Fruit fly (Drosophila melanogaster) whole organism, embryonic: ENCODE results near the gene CG15922.

Experiments used
- Aef1 ChIP-seq: fragments of 200-800 bp; sonication (Bioruptor generic); IDR thresholded peaks from 3 replicates; pipeline ENCODE4 v1.3.6; 2022; ENCODE audit warnings: missing biosample characterization, missing genetic modification characterization
- Blimp-1 ChIP-seq: fragments of 200-800 bp; sonication (Bioruptor generic); optimal IDR thresholded peaks from 3 replicates; lab custom pipeline; 2018; ENCODE audit warnings: missing biosample characterization, missing genetic modification characterization, mild to moderate bottlenecking, moderate library complexity, missing genetic modification reagents
- CG10209 ChIP-seq: fragments of 200-800 bp; sonication (Bioruptor generic); optimal IDR thresholded peaks from 3 replicates; lab custom pipeline; 2017; ENCODE audit warnings: missing biosample characterization, mild to moderate bottlenecking, missing genetic modification characterization, missing genetic modification reagents
- CG1024 ChIP-seq: fragments of 200-800 bp; sonication (Bioruptor generic); IDR thresholded peaks from 2 replicates; pipeline ENCODE4 v1.3.6; 2022; ENCODE audit warnings: missing biosample characterization, missing genetic modification characterization
- CG11247 ChIP-seq: fragments of 200-800 bp; sonication (Bioruptor generic); IDR thresholded peaks from 2 replicates; pipeline ENCODE4 v1.3.6; 2022; ENCODE audit warnings: missing biosample characterization, missing genetic modification characterization
- CG16815 ChIP-seq: fragments of 200-800 bp; sonication (Bioruptor generic); optimal IDR thresholded peaks from 3 replicates; lab custom pipeline; 2017; ENCODE audit warnings: missing biosample characterization, mild to moderate bottlenecking, missing genetic modification characterization
- CG17361 ChIP-seq: fragments of 200-800 bp; sonication (Bioruptor generic); IDR thresholded peaks from 3 replicates; pipeline ENCODE4 v1.3.6; 2022; ENCODE audit warnings: missing biosample characterization, missing genetic modification characterization
- CG31388 ChIP-seq: fragments of 200-800 bp; sonication (Bioruptor generic); optimal IDR thresholded peaks from 2 replicates; lab custom pipeline; 2016; ENCODE audit warnings: missing biosample characterization, missing genetic modification characterization
- CG3407 ChIP-seq: fragments of 200-800 bp; sonication (Bioruptor generic); optimal IDR thresholded peaks from 2 replicates; lab custom pipeline; 2018; ENCODE audit warnings: missing biosample characterization, mild to moderate bottlenecking, missing genetic modification characterization
- CG34376 ChIP-seq: fragments of 200-800 bp; sonication (Bioruptor generic); optimal IDR thresholded peaks from 2 replicates; lab custom pipeline; 2018; ENCODE audit warnings: missing biosample characterization, mild to moderate bottlenecking, missing genetic modification characterization
- CG3995 ChIP-seq: fragments of 200-800 bp; sonication (Bioruptor generic); optimal IDR thresholded peaks from 3 replicates; lab custom pipeline; 2016; ENCODE audit warnings: missing biosample characterization, missing genetic modification characterization
- CG4730 ChIP-seq: fragments of 200-800 bp; sonication (Bioruptor generic); IDR thresholded peaks from 2 replicates; pipeline ENCODE4 v1.3.6; 2022; ENCODE audit warnings: missing biosample characterization, missing genetic modification characterization
- CG4854 ChIP-seq: fragments of 200-800 bp; sonication (Bioruptor generic); optimal IDR thresholded peaks from 2 replicates; lab custom pipeline; 2016; ENCODE audit warnings: missing biosample characterization, missing genetic modification characterization, inconsistent platforms
- CG5180 ChIP-seq: fragments of 200-800 bp; sonication (Bioruptor generic); optimal IDR thresholded peaks from 3 replicates; lab custom pipeline; 2017; ENCODE audit warnings: missing biosample characterization, missing genetic modification characterization, mild to moderate bottlenecking, moderate library complexity, missing genetic modification reagents
- CG6175 ChIP-seq: fragments of 200-800 bp; sonication (Bioruptor generic); IDR thresholded peaks from 3 replicates; pipeline ENCODE4 v1.3.6; 2022; ENCODE audit warnings: missing biosample characterization, missing genetic modification characterization
- CG9215 ChIP-seq: fragments of 200-800 bp; sonication (Bioruptor generic); IDR thresholded peaks from 2 replicates; pipeline ENCODE4 v1.3.6; 2022; ENCODE audit warnings: missing biosample characterization, missing genetic modification characterization
- Dip2 ChIP-seq: fragments of 200-800 bp; sonication (Bioruptor generic); IDR thresholded peaks from 2 replicates; pipeline ENCODE4 v1.3.6; 2022; ENCODE audit warnings: missing biosample characterization, missing genetic modification characterization
- Doc2 ChIP-seq: fragments of 200-800 bp; sonication (Bioruptor generic); IDR thresholded peaks from 2 replicates; pipeline ENCODE4 v1.3.6; 2022; ENCODE audit warnings: missing biosample characterization, missing genetic modification characterization
- Dref ChIP-seq: fragments of 200-800 bp; sonication (Bioruptor generic); IDR thresholded peaks from 2 replicates; pipeline ENCODE4 v1.3.6; 2022; ENCODE audit warnings: missing biosample characterization, missing genetic modification characterization
- Elba2 ChIP-seq: fragments of 200-800 bp; sonication (Bioruptor generic); optimal IDR thresholded peaks from 3 replicates; lab custom pipeline; 2016; ENCODE audit warnings: missing biosample characterization, missing genetic modification characterization
- Fer1 ChIP-seq: fragments of 200-800 bp; sonication (Bioruptor generic); optimal IDR thresholded peaks from 2 replicates; lab custom pipeline; 2017; ENCODE audit warnings: missing biosample characterization, mild to moderate bottlenecking, missing genetic modification characterization
- HLHmδ ChIP-seq: fragments of 200-800 bp; sonication (Bioruptor generic); optimal IDR thresholded peaks from 2 replicates; lab custom pipeline; 2018; ENCODE audit warnings: missing biosample characterization, mild to moderate bottlenecking, missing genetic modification characterization, moderate library complexity
- Hr78 ChIP-seq, 2 experiments: fragments of 200-800 bp in 1 of 2; fragments of >200 bp in 1 of 2; sonication (Bioruptor generic) in 1 of 2; optimal IDR thresholded peaks; 2 replicates each; lab custom pipeline; 2017 to 2019; ENCODE audit warnings: missing biosample characterization in 2 of 2, missing genetic modification characterization in 2 of 2, mild to moderate bottlenecking in 1 of 2, moderate library complexity in 1 of 2
- Lpt ChIP-seq: fragments of >200 bp; optimal IDR thresholded peaks from 2 replicates; lab custom pipeline; 2018; ENCODE audit warnings: missing biosample characterization, missing genetic modification characterization
- MBD-R2 ChIP-seq: fragments of 200-800 bp; sonication (Bioruptor generic); IDR thresholded peaks from 2 replicates; pipeline ENCODE4 v1.3.6; 2022; ENCODE audit warnings: missing biosample characterization, missing genetic modification characterization
- NC2β ChIP-seq: fragments of 200-800 bp; sonication (Bioruptor generic); optimal IDR thresholded peaks from 2 replicates; lab custom pipeline; 2016; ENCODE audit warnings: missing biosample characterization, missing genetic modification characterization
- Neu2 ChIP-seq: fragments of 200-800 bp; sonication (Bioruptor generic); optimal IDR thresholded peaks from 3 replicates; lab custom pipeline; 2016; ENCODE audit warnings: missing biosample characterization, missing genetic modification characterization, borderline replicate concordance
- Nf-YC ChIP-seq: fragments of 200-800 bp; optimal IDR thresholded peaks from 3 replicates; lab custom pipeline; 2019; ENCODE audit warnings: missing biosample characterization, mild to moderate bottlenecking, missing genetic modification characterization, moderate library complexity
- Rx ChIP-seq: fragments of 200-800 bp; sonication (Bioruptor generic); IDR thresholded peaks from 2 replicates; pipeline ENCODE4 v1.3.6; 2022; ENCODE audit warnings: missing biosample characterization, missing genetic modification characterization
- Sin3A ChIP-seq: fragments of >200 bp; optimal IDR thresholded peaks from 2 replicates; lab custom pipeline; 2018
- Sry-δ ChIP-seq: fragments of 200-800 bp; sonication (Bioruptor generic); optimal IDR thresholded peaks from 2 replicates; lab custom pipeline; 2016; ENCODE audit warnings: missing biosample characterization, missing genetic modification characterization
- YL-1 ChIP-seq: fragments of 200-800 bp; sonication (Bioruptor generic); optimal IDR thresholded peaks from 3 replicates; lab custom pipeline; 2017; ENCODE audit warnings: missing biosample characterization, mild to moderate bottlenecking, missing genetic modification characterization
- bsh ChIP-seq, 2 experiments: fragments of 200-800 bp; sonication (Bioruptor generic); optimal IDR thresholded peaks; 2 replicates each; lab custom pipeline; 2017 to 2018; ENCODE audit warnings: mild to moderate bottlenecking in 2 of 2, missing biosample characterization in 2 of 2, missing genetic modification characterization in 2 of 2, moderate library complexity in 1 of 2
- cas ChIP-seq: fragments of 200-800 bp; sonication (Bioruptor generic); IDR thresholded peaks from 2 replicates; pipeline ENCODE4 v1.3.6; 2022; ENCODE audit warnings: missing biosample characterization, missing genetic modification characterization
- ci ChIP-seq: fragments of 200-800 bp; sonication (Bioruptor generic); IDR thresholded peaks from 3 replicates; pipeline ENCODE4 v1.3.6; 2022; ENCODE audit warnings: missing biosample characterization, missing genetic modification characterization
- cwo ChIP-seq: fragments of 200-800 bp; sonication (Bioruptor generic); optimal IDR thresholded peaks from 3 replicates; lab custom pipeline; 2017; ENCODE audit warnings: missing biosample characterization, missing genetic modification characterization, mild to moderate bottlenecking, moderate library complexity, missing genetic modification reagents
- dm ChIP-seq: fragments of 200-800 bp; sonication (Bioruptor generic); optimal IDR thresholded peaks from 3 replicates; lab custom pipeline; 2016; ENCODE audit warnings: missing biosample characterization, missing genetic modification characterization
- dmrt99B ChIP-seq: fragments of 200-800 bp; sonication (Bioruptor generic); optimal IDR thresholded peaks from 2 replicates; lab custom pipeline; 2018; ENCODE audit warnings: missing biosample characterization, mild to moderate bottlenecking, missing genetic modification characterization, moderate library complexity
- gsb-n ChIP-seq: fragments of 200-800 bp; sonication (Bioruptor generic); optimal IDR thresholded peaks from 3 replicates; lab custom pipeline; 2018; ENCODE audit warnings: missing biosample characterization, mild to moderate bottlenecking, missing genetic modification characterization
- otp ChIP-seq: fragments of 200-800 bp; sonication (Bioruptor generic); IDR thresholded peaks from 3 replicates; pipeline ENCODE4, ENCODE4 v1.3.6; 2022; ENCODE audit warnings: missing biosample characterization, missing genetic modification characterization
- salm ChIP-seq: fragments of 200-800 bp; sonication (Bioruptor generic); optimal IDR thresholded peaks from 2 replicates; lab custom pipeline; 2018; ENCODE audit warnings: missing biosample characterization, mild to moderate bottlenecking, missing genetic modification characterization
- scrt ChIP-seq: fragments of 200-800 bp; sonication (Bioruptor generic); optimal IDR thresholded peaks from 2 replicates; lab custom pipeline; 2018; ENCODE audit warnings: missing biosample characterization, mild to moderate bottlenecking, missing genetic modification characterization, moderate library complexity
- sima ChIP-seq: fragments of 200-800 bp; sonication (Bioruptor generic); optimal IDR thresholded peaks from 2 replicates; lab custom pipeline; 2016; ENCODE audit warnings: missing biosample characterization, missing genetic modification characterization
- slp2 ChIP-seq: fragments of 200-800 bp; sonication (Bioruptor generic); optimal IDR thresholded peaks from 2 replicates; lab custom pipeline; 2016; ENCODE audit warnings: missing biosample characterization, missing genetic modification characterization
- sna ChIP-seq: fragments of 200-800 bp; sonication (Bioruptor generic); IDR thresholded peaks from 2 replicates; pipeline ENCODE4 v1.3.6; 2022; ENCODE audit warnings: missing biosample characterization, missing genetic modification characterization; ENCODE audit not compliant: partially characterized antibody
- tgo ChIP-seq: fragments of 200-800 bp; sonication (Bioruptor generic); IDR thresholded peaks from 3 replicates; pipeline ENCODE4 v1.3.6; 2022; ENCODE audit warnings: missing biosample characterization, missing genetic modification characterization
- tup ChIP-seq: fragments of 200-800 bp; sonication (Bioruptor generic); optimal IDR thresholded peaks from 2 replicates; lab custom pipeline; 2016; ENCODE audit warnings: missing biosample characterization, mild to moderate bottlenecking, missing genetic modification characterization, moderate library complexity
- zfh2 ChIP-seq: fragments of 200-800 bp; sonication (Bioruptor generic); optimal IDR thresholded peaks from 2 replicates; lab custom pipeline; 2016; ENCODE audit warnings: missing biosample characterization, missing genetic modification characterization

CG15922 gene

DNA sequence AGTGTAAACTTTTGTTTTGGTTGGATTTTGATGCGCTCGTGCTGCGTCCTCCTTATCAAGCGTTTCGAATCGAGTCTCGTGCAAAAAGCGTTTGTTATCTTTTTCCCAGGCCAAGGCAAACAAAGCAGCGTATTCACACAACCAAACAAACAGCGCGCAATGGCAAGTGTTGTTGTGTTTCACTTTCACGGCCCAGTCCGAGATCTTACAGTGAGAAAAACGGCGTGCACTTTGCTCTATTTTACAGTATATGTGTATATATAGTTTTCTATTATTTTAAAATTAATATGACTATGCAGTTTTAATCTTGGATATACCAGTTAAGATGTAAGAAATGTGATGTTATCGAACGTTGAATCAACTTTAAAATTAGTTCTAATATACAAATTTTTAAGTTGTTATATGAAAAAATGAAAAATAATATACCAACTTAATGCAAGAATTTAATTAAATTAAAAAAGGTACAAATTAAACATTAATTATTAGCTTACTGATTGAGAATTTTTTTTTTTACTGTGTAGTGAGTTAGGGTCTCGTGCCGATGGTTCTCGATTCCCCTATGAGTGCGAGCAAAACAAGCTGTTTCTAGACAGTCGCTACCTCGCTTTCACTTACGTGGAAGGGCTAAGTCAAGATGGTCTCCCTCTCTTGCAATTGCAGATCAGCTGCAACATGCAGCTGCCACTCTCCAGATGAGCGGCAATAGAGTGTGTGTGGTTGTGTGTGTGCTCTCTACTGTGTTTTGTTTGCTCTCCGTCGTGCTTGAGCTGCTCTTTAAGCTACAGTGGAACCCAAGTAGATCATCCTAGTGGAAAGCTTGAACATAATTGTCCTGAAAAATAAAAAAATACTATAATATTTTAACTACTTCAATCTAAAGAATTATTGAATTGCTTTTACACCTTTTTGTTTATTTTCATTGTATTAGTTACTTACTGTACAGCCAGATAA lies 34.4 kb upstream of the CG15922 start (continued):
- TF ChIP-seq CG9215 (GFP tag; lab: Robert Waterston, UW) (peak; percentile 66), Blimp-1 (GFP tag; lab: Kevin White, UChicago) (peak; percentile 97), Neu2 (GFP tag; lab: Kevin White, UChicago) (no peak), CG4854 (GFP tag; lab: Kevin White, UChicago) (no peak), sima (no peak), ci (GFP tag; lab: Robert Waterston, UW) (peak; percentile 83), NC2β (GFP tag; lab: Kevin White, UChicago) (no peak), CG16815 (GFP tag; lab: Kevin White, UChicago) (peak; percentile 89), CG10209 (GFP tag; lab: Kevin White, UChicago) (peak; percentile 87), YL-1 (GFP tag; lab: Kevin White, UChicago) (peak; percentile 20), bsh (GFP tag; optimal IDR thresholded peaks at IDR 0.05; lab: Kevin White, UChicago) (peak; percentile 79 to 95), sna (GFP tag; lab: Robert Waterston, UW) (no peak), Dref (GFP tag; lab: Robert Waterston, UW) (no peak), CG17361 (GFP tag; lab: Robert Waterston, UW) (peak; percentile 98), Aef1 (GFP tag; lab: Robert Waterston, UW) (peak; percentile 74), MBD-R2 (no peak; the same call in 1 of the 2 replicates), CG3995 (peak; percentile 22), Nf-YC (peak; percentile 73), CG1024 (GFP tag; lab: Robert Waterston, UW) (peak; percentile 49; the same call in 1 of the 2 replicates), salm (tag; lab: Kevin White, UChicago) (peak; percentile 91), Dip2 (GFP tag; lab: Robert Waterston, UW) (no peak), Elba2 (peak; percentile 23), zfh2 (GFP tag; lab: Kevin White, UChicago) (no peak), CG34376 (GFP tag; lab: Kevin White, UChicago) (peak; percentile 36), CG3407 (GFP tag; lab: Kevin White, UChicago) (peak; percentile 88), Fer1 (GFP tag; lab: Kevin White, UChicago) (peak; percentile 85), dmrt99B (tag; lab: Kevin White, UChicago) (peak; percentile 97), tup (GFP tag; lab: Kevin White, UChicago) (no peak), Doc2 (0 out of 2 replicates have a peak, but pooled peaks have one; percentile 14), Rx (GFP tag; lab: Robert Waterston, UW) (0 out of 2 replicates have a peak, but pooled peaks have one; percentile 32), CG6175 (GFP tag; lab: Robert Waterston, UW) (peak; percentile 7; the same call in 1 of the 3 replicates), HLHmδ (peak; percentile 78), cas (GFP tag; lab: Robert Waterston, UW) (peak; percentile 11; the same call in 1 of the 2 replicates), CG5180 (GFP tag; lab: Kevin White, UChicago) (peak; percentile 77), otp (GFP tag; lab: Robert Waterston, UW) (peak; percentile 74), Hr78 (GFP tag; optimal IDR thresholded peaks at IDR 0.05; lab: Kevin White, UChicago) (peak in 1 of 2 experiments; percentile 82), Sin3A (lab: Kevin White, UChicago) (no peak), scrt (GFP tag; lab: Kevin White, UChicago) (peak; percentile 75), Lpt (no peak), cwo (GFP tag; lab: Kevin White, UChicago) (peak; percentile 99), Sry-δ (GFP tag; lab: Kevin White, UChicago) (no peak), CG11247 (GFP tag; lab: Robert Waterston, UW) (peak; percentile 23), tgo (peak; percentile 84), dm (GFP tag; lab: Kevin White, UChicago) (no peak), slp2 (GFP tag; lab: Kevin White, UChicago) (no peak), gsb-n (peak; percentile 98), CG31388 (peak; percentile 55), CG4730 (GFP tag; lab: Robert Waterston, UW) (peak; percentile 52)
